Worm (Caenorhabditis elegans) whole organism, L1 larva: ENCODE measurements around the gene C03G6.6.
"Not testable (repeated sequence)": the region's sequence is repeated elsewhere in the genome, so short reads cannot be mapped to it uniquely, and the experiment has no call there.

Source experiments
- dpl-1 ChIP-seq, 3 experiments: fragments of 150-350 bp in 2 of 3; sonication (generic microtip) in 1 of 3; optimal IDR thresholded peaks; 2 replicates each; lab custom pipeline; 2014 to 2017; ENCODE audit warnings: missing biosample characterization in 3 of 3, missing genetic modification characterization in 3 of 3, missing genetic modification reagents in 3 of 3
- dsc-1 ChIP-seq: sonication (generic microtip); optimal IDR thresholded peaks from 2 replicates; lab custom pipeline; 2016; ENCODE audit warnings: mild to moderate bottlenecking, missing genetic modification characterization, missing compliant biosample characterization
- elt-2 ChIP-seq: sonication (generic microtip); optimal IDR thresholded peaks from 2 replicates; lab custom pipeline; 2016; ENCODE audit warnings: missing genetic modification characterization, mild to moderate bottlenecking, inconsistent platforms, missing compliant biosample characterization, missing genetic modification reagents
- fkh-10 ChIP-seq: sonication (generic microtip); optimal IDR thresholded peaks from 2 replicates; lab custom pipeline; 2017; ENCODE audit warnings: missing biosample characterization, missing genetic modification reagents, missing genetic modification characterization
- lin-39 ChIP-seq: fragments of 150-350 bp; optimal IDR thresholded peaks from 2 replicates; lab custom pipeline; 2014; ENCODE audit warnings: missing biosample characterization, missing genetic modification reagents, missing genetic modification characterization
- mep-1 ChIP-seq: fragments of 150-350 bp; optimal IDR thresholded peaks from 2 replicates; lab custom pipeline; 2014; ENCODE audit warnings: missing biosample characterization, missing genetic modification characterization
- nhr-11 ChIP-seq: fragments of 150-350 bp; optimal IDR thresholded peaks from 2 replicates; lab custom pipeline; 2014; ENCODE audit warnings: missing biosample characterization, missing genetic modification characterization
- nhr-237 ChIP-seq: fragments of 150-350 bp; optimal IDR thresholded peaks from 2 replicates; lab custom pipeline; 2014; ENCODE audit warnings: missing biosample characterization, missing genetic modification characterization
- nhr-28 ChIP-seq: fragments of 150-350 bp; optimal IDR thresholded peaks from 2 replicates; lab custom pipeline; 2014; ENCODE audit warnings: missing biosample characterization, missing genetic modification characterization
- nhr-76 ChIP-seq: sonication (generic microtip); optimal IDR thresholded peaks from 2 replicates; lab custom pipeline; 2017; ENCODE audit warnings: missing biosample characterization, missing genetic modification characterization
- pax-3 ChIP-seq: fragments of 200-800 bp; sonication (Bioruptor generic); optimal IDR thresholded peaks from 2 replicates; lab custom pipeline; 2018; ENCODE audit warnings: mild to moderate bottlenecking, missing genetic modification characterization, moderate library complexity, missing compliant biosample characterization
- pqm-1 ChIP-seq: sonication (generic microtip); optimal IDR thresholded peaks from 3 replicates; lab custom pipeline; 2017; ENCODE audit warnings: missing biosample characterization, missing genetic modification characterization
- xbp-1 ChIP-seq: sonication (generic microtip); optimal IDR thresholded peaks from 2 replicates; lab custom pipeline; 2016; ENCODE audit warnings: missing genetic modification characterization, missing compliant biosample characterization
- zag-1 ChIP-seq: fragments of 150-350 bp; optimal IDR thresholded peaks from 2 replicates; lab custom pipeline; 2014; ENCODE audit warnings: missing biosample characterization, missing genetic modification characterization

DNA sequence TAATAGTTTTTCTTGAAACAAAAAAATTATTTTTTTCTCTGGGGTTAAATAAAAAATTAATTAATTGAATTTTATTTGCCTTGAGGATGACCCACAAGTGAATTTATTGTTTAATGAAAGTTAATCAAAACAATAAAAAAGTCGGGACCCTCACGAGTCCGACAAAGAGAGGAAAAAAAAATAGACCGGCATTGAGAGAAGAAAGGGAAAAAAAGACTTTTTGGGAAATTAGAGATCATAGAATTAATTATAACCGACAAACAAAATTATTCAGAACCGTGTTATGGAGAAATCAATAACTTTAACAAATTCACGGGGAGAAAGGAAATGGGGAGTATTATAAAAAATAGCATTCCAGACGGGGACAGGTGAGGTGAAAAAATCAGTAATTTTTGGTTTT is 20.0 kb upstream of the C03G6.6 start, which contains the start of gene F10G2.7:
- TF ChIP-seq nhr-76 (tag; lab: Kevin White, UChicago); nhr-237; xbp-1 (tag; lab: Kevin White, UChicago); zag-1 (tag; lab: Kevin White, UChicago); pqm-1 (tag; lab: Kevin White, UChicago); fkh-10 (GFP tag; lab: Kevin White, UChicago); pax-3 (tag; lab: Kevin White, UChicago); nhr-28 (tag; lab: Kevin White, UChicago); dpl-1 (GFP tag; optimal IDR thresholded peaks at IDR 0.05; lab: Kevin White, UChicago); nhr-11 (tag; lab: Kevin White, UChicago); dsc-1 (tag; lab: Kevin White, UChicago); mep-1 (tag; lab: Kevin White, UChicago); lin-39; elt-2: not testable (repeated sequence)
